Fruit fly (Drosophila melanogaster) Kc167 (cell line): ENCODE results near the gene Mitf.

Experiments
- Myc ChIP-seq: fragments of >200 bp; optimal IDR thresholded peaks from 2 replicates; lab custom pipeline; 2017; ENCODE audit warnings: missing external identifiers
- Sin3A ChIP-seq: fragments of >200 bp; optimal IDR thresholded peaks from 2 replicates; lab custom pipeline; 2018; ENCODE audit warnings: missing external identifiers
- h ChIP-seq: fragments of >200 bp; optimal IDR thresholded peaks from 3 replicates; lab custom pipeline; 2018; ENCODE audit warnings: missing external identifiers
- insv ChIP-seq: fragments of >200 bp; optimal IDR thresholded peaks from 3 replicates; lab custom pipeline; 2018; ENCODE audit warnings: missing external identifiers
- psq ChIP-seq: fragments of >200 bp; optimal IDR thresholded peaks from 2 replicates; lab custom pipeline; 2017; ENCODE audit warnings: missing external identifiers
- ttk ChIP-seq: sonication (Bioruptor generic); optimal IDR thresholded peaks from 2 replicates; lab custom pipeline; 2017; ENCODE audit warnings: missing external identifiers

Mitf gene

DNA sequence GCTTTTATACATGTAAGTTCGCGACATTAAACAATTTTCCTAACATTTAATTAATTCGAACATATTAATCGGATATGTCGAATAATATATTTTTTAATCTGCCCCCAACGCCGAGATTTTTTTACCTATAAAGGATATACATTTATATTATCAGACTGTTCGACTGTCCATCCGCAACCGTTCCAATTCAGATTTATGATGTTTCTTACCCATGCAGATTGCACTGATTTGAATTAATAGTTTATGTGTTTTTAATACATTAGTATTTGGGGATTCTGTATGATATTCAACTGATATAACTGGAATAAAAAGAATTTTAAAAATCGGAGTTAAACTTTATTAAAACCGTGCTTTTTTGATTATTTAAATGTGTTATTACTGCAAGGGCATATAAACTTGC lies 26.5 kb downstream of the Mitf start:
- TF ChIP-seq insv (lab: Kevin White, UChicago) (no peak), Sin3A (lab: Kevin White, UChicago) (no peak), Myc (lab: Kevin White, UChicago) (no peak), h (lab: Kevin White, UChicago) (no peak), ttk (lab: Kevin White, UChicago) (no peak), psq (lab: Kevin White, UChicago) (no peak)

DNA sequence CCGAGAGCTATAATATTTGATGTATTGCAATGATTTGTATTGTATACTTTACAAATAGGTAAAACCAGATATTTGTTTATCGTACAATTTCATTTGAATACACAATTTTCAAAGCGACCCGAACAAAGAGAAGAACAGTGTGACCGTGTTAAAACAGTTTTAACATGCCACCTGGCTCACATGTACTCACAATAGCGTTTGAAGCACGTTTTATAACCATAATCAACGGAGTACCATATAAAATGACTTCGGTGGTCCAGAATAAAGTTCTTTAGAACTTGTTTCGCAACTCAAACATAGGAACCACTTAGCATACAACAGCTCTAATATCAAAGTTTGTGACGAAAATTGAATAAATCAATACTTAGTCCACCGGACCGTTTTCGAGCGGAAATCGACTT lies 31.9 kb downstream of the Mitf start, which contains the start of the genes Dyrk3 and Cadps:
TSS of gene Dyrk3 (minus strand) at position 150 of the 401 bp plus-strand sequence.
TSS of gene Cadps (plus strand) at position 274 of the 401 bp plus-strand sequence.
- no peak for TF ChIP-seq h (lab: Kevin White, UChicago)

DNA sequence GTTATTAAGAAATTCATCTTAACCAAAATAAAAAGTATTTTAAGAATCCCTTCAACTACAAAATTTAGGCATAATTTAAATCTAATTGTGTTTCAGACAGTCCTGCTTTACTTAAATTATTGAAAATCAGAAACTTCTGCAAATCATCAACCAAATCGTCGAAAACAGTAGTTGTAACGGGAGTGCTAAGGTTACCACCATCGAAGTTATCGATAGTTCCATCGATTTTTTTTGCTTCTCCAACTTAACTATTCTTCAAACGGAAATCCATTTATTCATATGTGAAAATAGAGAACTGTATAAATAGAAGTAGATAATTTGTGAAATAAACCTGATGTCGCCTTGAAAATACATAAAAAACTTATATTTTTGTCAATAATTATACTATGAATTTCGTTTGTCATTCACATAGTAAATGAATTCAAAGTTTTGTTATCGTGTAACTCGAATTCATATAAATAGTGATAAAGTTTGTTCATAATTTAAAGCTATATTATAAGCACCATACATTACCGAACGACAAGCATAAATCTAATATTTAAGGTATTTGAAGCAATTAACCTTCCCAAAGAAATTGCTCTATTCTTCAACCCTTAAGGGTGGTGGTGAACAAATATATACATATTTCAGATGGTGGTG lies 33.1 kb downstream of the Mitf start:
- TF ChIP-seq psq (lab: Kevin White, UChicago) (no peak), ttk (lab: Kevin White, UChicago) (no peak), Sin3A (lab: Kevin White, UChicago) (no peak), h (lab: Kevin White, UChicago) (no peak), insv (lab: Kevin White, UChicago) (no peak), Myc (lab: Kevin White, UChicago) (no peak)

DNA sequence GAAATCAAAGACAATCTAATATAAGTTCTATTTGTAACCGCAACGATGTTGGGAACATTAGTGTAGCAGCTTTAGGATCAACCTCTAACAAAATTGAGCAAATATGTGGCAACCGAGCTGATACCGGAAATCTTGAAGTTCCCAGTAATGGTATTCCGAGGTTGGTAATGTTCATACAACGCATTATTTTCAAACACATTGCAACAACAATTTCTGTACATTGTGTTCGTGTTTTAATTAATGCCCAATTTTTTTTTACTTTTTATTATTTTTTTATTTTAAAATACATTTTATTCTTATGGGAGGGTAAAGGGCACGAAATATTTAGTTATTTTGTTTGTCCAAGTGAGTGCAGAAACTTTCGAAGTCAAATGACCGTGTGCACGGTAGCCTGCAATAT lies 34.7 kb downstream of the Mitf start:
- TF ChIP-seq h (lab: Kevin White, UChicago), result no peak
- no peak for TF ChIP-seq insv (lab: Kevin White, UChicago)
- no peak for TF ChIP-seq Sin3A (lab: Kevin White, UChicago)
- TF ChIP-seq ttk (lab: Kevin White, UChicago), result no peak
- TF ChIP-seq psq (lab: Kevin White, UChicago), result no peak
- TF ChIP-seq Myc (lab: Kevin White, UChicago), result no peak

DNA sequence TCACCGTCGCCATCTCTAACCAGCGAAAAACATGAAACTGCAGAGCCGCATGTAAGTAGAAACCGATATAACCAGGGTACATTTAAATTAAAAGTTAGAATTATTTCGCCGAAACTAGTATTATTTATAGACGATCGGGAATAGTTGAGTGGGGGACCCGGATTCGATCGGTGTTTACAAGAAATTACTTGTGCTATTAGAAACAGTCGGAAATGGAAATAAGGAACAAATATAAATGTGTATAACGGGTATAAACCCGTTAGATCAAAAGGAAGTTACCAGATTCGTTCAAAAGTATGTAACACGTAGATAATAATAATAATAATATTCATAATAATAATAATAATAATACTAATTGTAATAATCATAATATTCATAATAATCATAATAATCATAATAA lies 36.1 kb downstream of the Mitf start:
- TF ChIP-seq Myc (lab: Kevin White, UChicago) (no peak), h (lab: Kevin White, UChicago) (no peak), psq (lab: Kevin White, UChicago) (no peak), insv (lab: Kevin White, UChicago) (no peak), ttk (lab: Kevin White, UChicago) (no peak), Sin3A (lab: Kevin White, UChicago) (no peak)

DNA sequence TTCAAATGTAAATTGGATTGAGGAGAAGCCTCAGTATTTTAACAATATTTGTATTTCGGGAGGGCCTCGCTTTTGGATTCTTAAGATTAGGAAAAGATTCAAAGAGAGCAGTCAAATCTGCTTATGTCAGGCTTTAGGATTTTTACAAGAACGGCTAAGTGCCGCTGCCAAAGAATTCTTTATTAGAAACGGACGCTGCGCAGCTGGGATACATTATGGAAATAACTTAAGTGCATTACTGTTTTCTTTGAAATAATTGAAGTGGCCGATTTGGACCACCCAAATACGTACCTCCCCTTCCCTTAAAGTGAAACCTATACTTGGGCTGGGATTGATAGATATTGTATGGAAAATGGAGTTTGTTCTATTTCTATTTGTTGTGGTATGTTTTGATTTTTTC lies 39.6 kb downstream of the Mitf start:
- TF ChIP-seq psq (lab: Kevin White, UChicago) (no peak), Sin3A (lab: Kevin White, UChicago) (no peak), ttk (lab: Kevin White, UChicago) (no peak), insv (lab: Kevin White, UChicago) (no peak), Myc (lab: Kevin White, UChicago) (no peak), h (lab: Kevin White, UChicago) (no peak)

DNA sequence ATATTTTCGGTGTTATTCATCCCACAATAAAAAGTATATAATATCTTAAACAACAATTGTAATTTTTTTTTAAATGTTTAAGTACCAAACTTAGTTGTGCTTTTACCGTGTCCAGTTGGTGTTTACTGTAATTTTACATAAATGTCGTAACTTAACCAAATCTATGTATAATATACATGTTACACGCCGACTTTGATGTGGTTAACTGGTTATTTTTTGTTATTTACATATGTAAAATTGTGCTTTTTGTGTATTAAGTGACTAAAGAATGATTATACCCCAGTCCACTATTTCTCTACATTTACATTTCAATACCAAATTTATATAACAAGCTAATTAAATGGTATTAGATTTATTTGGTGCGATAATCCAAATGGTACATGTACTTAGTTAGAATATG lies 52.3 kb downstream of the Mitf start:
- TF ChIP-seq h (lab: Kevin White, UChicago), result no peak
- no peak for TF ChIP-seq psq (lab: Kevin White, UChicago)
- no peak for TF ChIP-seq ttk (lab: Kevin White, UChicago)
- no peak for TF ChIP-seq Myc (lab: Kevin White, UChicago)
- TF ChIP-seq insv (lab: Kevin White, UChicago), result no peak
- TF ChIP-seq Sin3A (lab: Kevin White, UChicago), result no peak

DNA sequence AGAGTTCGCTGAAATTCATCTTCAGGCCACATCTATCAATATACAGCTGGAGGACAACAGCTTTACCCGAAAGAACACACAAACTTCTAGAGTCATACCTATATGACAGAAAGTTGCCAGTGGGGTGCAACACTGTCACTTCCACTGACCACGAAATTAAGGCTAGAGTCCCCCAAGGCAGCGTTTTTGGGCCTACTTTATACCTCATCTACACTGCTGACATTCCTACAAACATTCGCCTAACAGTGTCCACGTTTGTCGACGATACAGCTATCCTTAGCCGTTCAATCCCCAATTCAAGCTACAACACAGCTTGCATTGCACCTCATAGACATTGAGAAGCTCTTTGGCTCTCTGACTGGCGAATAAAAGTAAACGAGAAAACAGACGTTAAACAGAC lies 61.7 kb downstream of the Mitf start:
- TF ChIP-seq Sin3A (lab: Kevin White, UChicago) (no peak), h (lab: Kevin White, UChicago) (no peak)
